Fruit fly (Drosophila melanogaster) whole organism, embryonic: ENCODE data around the gene Sodh2.

Experiments used
- Ada2b ChIP-seq: fragments of 200-800 bp; sonication (Bioruptor generic); IDR thresholded peaks from 2 replicates; pipeline ENCODE4 v1.3.6; 2022; ENCODE audit warnings: missing biosample characterization, missing genetic modification characterization
- CG11723 ChIP-seq: fragments of 200-800 bp; sonication (Bioruptor generic); optimal IDR thresholded peaks from 2 replicates; lab custom pipeline; 2017; ENCODE audit warnings: missing biosample characterization, mild to moderate bottlenecking, missing genetic modification characterization
- CG14860 ChIP-seq: fragments of 200-800 bp; sonication (Bioruptor generic); IDR thresholded peaks from 3 replicates; pipeline ENCODE4 v1.3.6; 2022; ENCODE audit warnings: missing biosample characterization, missing genetic modification characterization; ENCODE audit not compliant: partially characterized antibody
- CG14965 ChIP-seq: fragments of 200-800 bp; sonication (Bioruptor generic); optimal IDR thresholded peaks from 2 replicates; lab custom pipeline; 2016; ENCODE audit warnings: missing biosample characterization, missing genetic modification characterization, borderline replicate concordance
- CG17612 ChIP-seq: fragments of 200-800 bp; sonication (Bioruptor generic); IDR thresholded peaks from 2 replicates; pipeline ENCODE4 v1.3.6; 2022; ENCODE audit warnings: missing biosample characterization, missing genetic modification characterization
- CG2712 ChIP-seq: fragments of 200-800 bp; optimal IDR thresholded peaks from 3 replicates; lab custom pipeline; 2019; ENCODE audit warnings: missing biosample characterization, mild to moderate bottlenecking, missing genetic modification characterization, moderate library complexity
- CG30020 ChIP-seq: fragments of 200-800 bp; optimal IDR thresholded peaks from 2 replicates; lab custom pipeline; 2019; ENCODE audit warnings: missing biosample characterization, mild to moderate bottlenecking, missing genetic modification characterization, moderate library complexity
- CG31365 ChIP-seq: fragments of 200-800 bp; sonication (Bioruptor generic); optimal IDR thresholded peaks from 2 replicates; lab custom pipeline; 2018; ENCODE audit warnings: missing biosample characterization, mild to moderate bottlenecking, missing genetic modification characterization
- CG3838 ChIP-seq: fragments of 200-800 bp; sonication (Bioruptor generic); optimal IDR thresholded peaks from 3 replicates; lab custom pipeline; 2016; ENCODE audit warnings: missing biosample characterization, missing genetic modification characterization
- CG4424 ChIP-seq: fragments of 200-800 bp; sonication (Bioruptor generic); optimal IDR thresholded peaks from 3 replicates; lab custom pipeline; 2016; ENCODE audit warnings: missing biosample characterization, missing genetic modification characterization
- CG8089 ChIP-seq: fragments of 200-800 bp; sonication (Bioruptor generic); optimal IDR thresholded peaks from 3 replicates; lab custom pipeline; 2016; ENCODE audit warnings: missing biosample characterization, missing genetic modification characterization
- CG9817 ChIP-seq: fragments of 200-800 bp; sonication (Bioruptor generic); optimal IDR thresholded peaks from 2 replicates; lab custom pipeline; 2018; ENCODE audit warnings: missing biosample characterization, mild to moderate bottlenecking, missing genetic modification characterization, moderate library complexity
- Chrac-16 ChIP-seq: fragments of 200-800 bp; sonication (Bioruptor generic); optimal IDR thresholded peaks from 3 replicates; lab custom pipeline; 2016; ENCODE audit warnings: missing biosample characterization, missing genetic modification characterization
- D19A ChIP-seq: fragments of 200-800 bp; optimal IDR thresholded peaks from 3 replicates; lab custom pipeline; 2019; ENCODE audit warnings: missing biosample characterization, mild to moderate bottlenecking, missing genetic modification characterization, moderate library complexity
- Dbx ChIP-seq: fragments of 200-800 bp; sonication (Bioruptor generic); IDR thresholded peaks from 3 replicates; pipeline ENCODE4 v1.3.6; 2022; ENCODE audit warnings: missing biosample characterization, missing genetic modification characterization
- Doc3 ChIP-seq: fragments of 200-800 bp; sonication (Bioruptor generic); IDR thresholded peaks from 3 replicates; pipeline ENCODE4 v1.3.6; 2022; ENCODE audit warnings: missing biosample characterization, missing genetic modification characterization; ENCODE audit not compliant: partially characterized antibody
- Dref ChIP-seq: fragments of 200-800 bp; sonication (Bioruptor generic); IDR thresholded peaks from 2 replicates; pipeline ENCODE4 v1.3.6; 2022; ENCODE audit warnings: missing biosample characterization, missing genetic modification characterization
- Ets97D ChIP-seq: fragments of 200-800 bp; sonication (Bioruptor generic); optimal IDR thresholded peaks from 3 replicates; lab custom pipeline; 2016; ENCODE audit warnings: missing biosample characterization, missing genetic modification characterization
- Fer2 ChIP-seq: fragments of 200-800 bp; sonication (Bioruptor generic); optimal IDR thresholded peaks from 2 replicates; lab custom pipeline; 2018; ENCODE audit warnings: missing biosample characterization, mild to moderate bottlenecking, missing genetic modification characterization, moderate library complexity
- Gsc ChIP-seq: fragments of 200-800 bp; sonication (Bioruptor generic); IDR thresholded peaks from 2 replicates; pipeline ENCODE4 v1.3.6; 2022; ENCODE audit warnings: missing biosample characterization, missing genetic modification characterization
- Hey ChIP-seq: fragments of 200-800 bp; sonication (Bioruptor generic); optimal IDR thresholded peaks from 3 replicates; lab custom pipeline; 2018; ENCODE audit warnings: missing biosample characterization, mild to moderate bottlenecking, missing genetic modification characterization
- HmgZ ChIP-seq: fragments of 200-800 bp; sonication (Bioruptor generic); optimal IDR thresholded peaks from 2 replicates; lab custom pipeline; 2018; ENCODE audit warnings: missing biosample characterization, mild to moderate bottlenecking, missing genetic modification characterization
- Hr78 ChIP-seq, 2 experiments: fragments of 200-800 bp in 1 of 2; fragments of >200 bp in 1 of 2; sonication (Bioruptor generic) in 1 of 2; optimal IDR thresholded peaks; 2 replicates each; lab custom pipeline; 2017 to 2019; ENCODE audit warnings: missing biosample characterization in 2 of 2, missing genetic modification characterization in 2 of 2, mild to moderate bottlenecking in 1 of 2, moderate library complexity in 1 of 2
- Lhr ChIP-seq: fragments of 200-800 bp; sonication (Bioruptor generic); optimal IDR thresholded peaks from 3 replicates; lab custom pipeline; 2017; ENCODE audit warnings: mild to moderate bottlenecking, missing biosample characterization, missing genetic modification reagents, missing genetic modification characterization
- Max ChIP-seq: fragments of 200-800 bp; sonication (Bioruptor generic); optimal IDR thresholded peaks from 2 replicates; lab custom pipeline; 2016; ENCODE audit warnings: missing biosample characterization, mild to moderate bottlenecking, missing genetic modification characterization
- NfI ChIP-seq: fragments of 200-800 bp; sonication (Bioruptor generic); optimal IDR thresholded peaks from 3 replicates; lab custom pipeline; 2018; ENCODE audit warnings: missing biosample characterization, mild to moderate bottlenecking, missing genetic modification characterization, moderate library complexity
- Ravus ChIP-seq: fragments of 200-800 bp; sonication (Bioruptor generic); IDR thresholded peaks from 2 replicates; pipeline ENCODE4 v1.3.6; 2022; ENCODE audit warnings: missing biosample characterization, missing genetic modification characterization
- TFAM ChIP-seq: fragments of 200-800 bp; sonication (Bioruptor generic); optimal IDR thresholded peaks from 2 replicates; lab custom pipeline; 2017; ENCODE audit warnings: missing biosample characterization, missing genetic modification characterization, inconsistent platforms
- Tbp ChIP-seq: fragments of >200 bp; optimal IDR thresholded peaks from 2 replicates; lab custom pipeline; 2018; ENCODE audit warnings: missing biosample characterization, missing genetic modification characterization
- aop ChIP-seq: fragments of 200-800 bp; sonication (Bioruptor generic); IDR thresholded peaks from 2 replicates; pipeline ENCODE4 v1.3.6; 2022; ENCODE audit warnings: missing biosample characterization, missing genetic modification characterization
- ash1 ChIP-seq: fragments of 200-800 bp; sonication (Bioruptor generic); optimal IDR thresholded peaks from 2 replicates; lab custom pipeline; 2018; ENCODE audit warnings: missing biosample characterization, mild to moderate bottlenecking, missing genetic modification characterization
- bigmax ChIP-seq: fragments of 200-800 bp; sonication (Bioruptor generic); optimal IDR thresholded peaks from 2 replicates; lab custom pipeline; 2018; ENCODE audit warnings: missing biosample characterization, mild to moderate bottlenecking, missing genetic modification characterization
- btn ChIP-seq: fragments of 200-800 bp; sonication (Bioruptor generic); optimal IDR thresholded peaks from 2 replicates; lab custom pipeline; 2016; ENCODE audit warnings: missing biosample characterization, missing genetic modification characterization
- cato ChIP-seq: fragments of 200-800 bp; sonication (Bioruptor generic); optimal IDR thresholded peaks from 2 replicates; lab custom pipeline; 2016; ENCODE audit warnings: missing biosample characterization, missing genetic modification characterization, borderline replicate concordance
- corto ChIP-seq: fragments of 200-800 bp; sonication (Bioruptor generic); optimal IDR thresholded peaks from 2 replicates; lab custom pipeline; 2016; ENCODE audit warnings: missing biosample characterization, mild to moderate bottlenecking, missing genetic modification characterization, moderate library complexity
- crol ChIP-seq: fragments of 200-800 bp; sonication (Bioruptor generic); IDR thresholded peaks from 2 replicates; pipeline ENCODE4 v1.3.6; 2022; ENCODE audit warnings: missing biosample characterization, missing genetic modification characterization
- fru ChIP-seq: fragments of >200 bp; optimal IDR thresholded peaks from 2 replicates; lab custom pipeline; 2017
- ftz-f1 ChIP-seq: fragments of 200-800 bp; sonication (Bioruptor generic); optimal IDR thresholded peaks from 2 replicates; lab custom pipeline; 2016; ENCODE audit warnings: missing biosample characterization, missing genetic modification characterization
- gcm ChIP-seq: fragments of 200-800 bp; sonication (Bioruptor generic); optimal IDR thresholded peaks from 2 replicates; lab custom pipeline; 2019; ENCODE audit warnings: missing biosample characterization, mild to moderate bottlenecking, missing genetic modification characterization, moderate library complexity
- hkb ChIP-seq, 2 experiments: fragments of 200-800 bp in 1 of 2; fragments of >200 bp in 1 of 2; sonication (Bioruptor generic) in 1 of 2; IDR thresholded peaks in 1 of 2; optimal IDR thresholded peaks in 1 of 2; 2 replicates each; pipeline versions ENCODE4 v1.3.6 to Lab custom; 2017 to 2022; ENCODE audit warnings: missing biosample characterization in 1 of 2, missing genetic modification characterization in 1 of 2
- lab ChIP-seq: fragments of 200-800 bp; sonication (Bioruptor generic); optimal IDR thresholded peaks from 3 replicates; lab custom pipeline; 2017; ENCODE audit warnings: missing biosample characterization, missing genetic modification characterization, mild to moderate bottlenecking, moderate library complexity, missing genetic modification reagents
- p53 ChIP-seq: fragments of 200-800 bp; sonication (Bioruptor generic); optimal IDR thresholded peaks from 2 replicates; lab custom pipeline; 2016; ENCODE audit warnings: missing biosample characterization, missing genetic modification characterization
- seq ChIP-seq: fragments of 200-800 bp; sonication (Bioruptor generic); IDR thresholded peaks from 2 replicates; pipeline ENCODE4 v1.3.6; 2022; ENCODE audit warnings: missing biosample characterization, missing genetic modification characterization
- sna ChIP-seq: fragments of 200-800 bp; sonication (Bioruptor generic); IDR thresholded peaks from 2 replicates; pipeline ENCODE4 v1.3.6; 2022; ENCODE audit warnings: missing biosample characterization, missing genetic modification characterization; ENCODE audit not compliant: partially characterized antibody
- stc ChIP-seq: fragments of 200-800 bp; sonication (Bioruptor generic); IDR thresholded peaks from 2 replicates; pipeline ENCODE4 v1.3.6; 2022; ENCODE audit warnings: missing biosample characterization, missing genetic modification characterization
- stwl ChIP-seq: fragments of 200-800 bp; sonication (Bioruptor generic); optimal IDR thresholded peaks from 3 replicates; lab custom pipeline; 2018; ENCODE audit warnings: missing biosample characterization, mild to moderate bottlenecking, missing genetic modification characterization, moderate library complexity
- tio ChIP-seq: fragments of 200-800 bp; sonication (Bioruptor generic); optimal IDR thresholded peaks from 2 replicates; lab custom pipeline; 2017; ENCODE audit warnings: missing biosample characterization, missing genetic modification characterization, inconsistent platforms
- toy ChIP-seq: fragments of 200-800 bp; sonication (Bioruptor generic); IDR thresholded peaks from 2 replicates; pipeline ENCODE4 v1.3.6; 2022; ENCODE audit warnings: missing biosample characterization, missing genetic modification characterization
- ttk ChIP-seq: fragments of 200-800 bp; sonication (Bioruptor generic); IDR thresholded peaks from 2 replicates; pipeline ENCODE4 v2.1.2; 2022; ENCODE audit warnings: missing biosample characterization, missing genetic modification characterization
- wor ChIP-seq: fragments of 200-800 bp; sonication (Bioruptor generic); IDR thresholded peaks from 2 replicates; pipeline ENCODE4 v1.3.6; 2022; ENCODE audit warnings: missing biosample characterization, missing genetic modification characterization

Gene Sodh2

DNA sequence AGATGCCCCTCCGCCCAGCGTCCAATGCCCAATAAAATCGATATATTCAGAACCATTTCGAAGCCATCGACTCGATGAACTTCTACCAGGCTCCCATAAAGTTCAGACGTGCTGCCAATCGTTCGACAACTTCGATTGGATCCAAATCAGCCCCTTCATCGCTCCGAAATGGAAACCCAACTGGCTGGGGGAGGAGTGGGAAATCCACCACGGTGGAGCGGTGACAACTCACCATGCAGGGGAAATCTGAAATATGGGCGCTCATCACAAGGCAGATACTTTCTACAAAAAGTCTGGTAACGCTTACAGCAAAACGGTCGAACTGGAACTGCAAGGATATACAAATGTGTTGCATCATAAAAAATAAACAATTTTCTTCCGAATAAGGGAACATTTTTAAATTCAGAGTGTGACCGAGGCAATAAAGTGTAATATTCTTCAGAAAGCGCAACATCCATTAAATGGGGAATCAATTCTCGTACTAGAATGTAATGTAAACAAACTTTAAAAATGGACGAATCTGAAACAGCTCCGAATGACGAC, 23.9 kb upstream of the Sodh2 start, which contains the start of gene CG4565 (continued):
- TF ChIP-seq stc (no peak), Dref (no peak; the same call in 1 of the 2 replicates), Lhr (peak; percentile 93), CG30020 (tag; lab: Kevin White, UChicago) (no peak), aop (no peak), CG17612 (GFP tag; lab: Robert Waterston, UW) (no peak), D19A (tag; lab: Kevin White, UChicago) (no peak), ash1 (no peak), ttk (GFP tag; lab: Robert Waterston, UW) (no peak; the same call in 1 of the 2 replicates), wor (no peak), crol (GFP tag; lab: Robert Waterston, UW) (peak; percentile 63; the same call in 1 of the 2 replicates), CG14965 (GFP tag; lab: Kevin White, UChicago) (no peak), CG31365 (tag; lab: Kevin White, UChicago) (no peak), Dbx (GFP tag; lab: Robert Waterston, UW) (no peak), fru (lab: Kevin White, UChicago) (no peak), CG4424 (GFP tag; lab: Kevin White, UChicago) (no peak), seq (GFP tag; lab: Robert Waterston, UW) (no peak), p53 (GFP tag; lab: Kevin White, UChicago) (no peak), CG11723 (GFP tag; lab: Kevin White, UChicago) (no peak), cato (GFP tag; lab: Kevin White, UChicago) (no peak), CG9817 (tag; lab: Kevin White, UChicago) (no peak), Fer2 (no peak), CG8089 (GFP tag; lab: Kevin White, UChicago) (no peak), CG3838 (GFP tag; lab: Kevin White, UChicago) (no peak), CG2712 (tag; lab: Kevin White, UChicago) (no peak), Ets97D (peak; percentile 43), Chrac-16 (GFP tag; lab: Kevin White, UChicago) (no peak), Ada2b (GFP tag; lab: Robert Waterston, UW) (no peak), corto (GFP tag; lab: Kevin White, UChicago) (no peak), sna (GFP tag; lab: Robert Waterston, UW) (no peak), Tbp (GFP tag; lab: Kevin White, UChicago) (no peak), stwl (tag; lab: Kevin White, UChicago) (peak; percentile 76), tio (GFP tag; lab: Kevin White, UChicago) (no peak), btn (no peak), hkb (optimal IDR thresholded peaks at IDR 0.05; lab: Kevin White, UChicago) (no peak), hkb (GFP tag; IDR thresholded peaks at IDR 0.05; lab: Robert Waterston, UW) (0 out of 2 replicates have a peak, but pooled peaks have one; percentile 35), Ravus (GFP tag; lab: Robert Waterston, UW) (no peak), toy (GFP tag; lab: Robert Waterston, UW) (no peak), bigmax (GFP tag; lab: Kevin White, UChicago) (no peak), NfI (GFP tag; lab: Kevin White, UChicago) (no peak), CG14860 (GFP tag; lab: Robert Waterston, UW) (peak; percentile 47; the same call in 1 of the 3 replicates), TFAM (GFP tag; lab: Kevin White, UChicago) (no peak), Max (no peak), Gsc (no peak), lab (GFP tag; lab: Kevin White, UChicago) (no peak), gcm (GFP tag; lab: Kevin White, UChicago) (peak; percentile 17), Doc3 (no peak; the same call in 2 of the 3 replicates), Hr78 (GFP tag; optimal IDR thresholded peaks at IDR 0.05; lab: Kevin White, UChicago) (no peak), Hey (no peak), ftz-f1 (GFP tag; lab: Kevin White, UChicago) (peak; percentile 54), HmgZ (tag; lab: Kevin White, UChicago) (no peak)
